Fruit fly (Drosophila melanogaster) whole organism, wandering third instar larva: ENCODE results near the gene CG31493.

ENCODE experiments used
- Abd-B ChIP-seq: fragments of >200 bp; optimal IDR thresholded peaks from 2 replicates; lab custom pipeline; 2017; ENCODE audit warnings: missing biosample characterization, missing genetic modification characterization
- CG32264 ChIP-seq: fragments of 200-800 bp; sonication (Bioruptor generic); optimal IDR thresholded peaks from 2 replicates; lab custom pipeline; 2016; ENCODE audit warnings: missing biosample characterization, missing genetic modification characterization
- CG9705 ChIP-seq: fragments of 200-800 bp; sonication (Bioruptor generic); optimal IDR thresholded peaks from 2 replicates; lab custom pipeline; 2018; ENCODE audit warnings: missing biosample characterization, mild to moderate bottlenecking, missing genetic modification characterization
- CrebA ChIP-seq: fragments of 200-800 bp; sonication (Bioruptor generic); optimal IDR thresholded peaks from 2 replicates; lab custom pipeline; 2016; ENCODE audit warnings: missing biosample characterization, mild to moderate bottlenecking, missing genetic modification characterization, borderline replicate concordance
- Dfd ChIP-seq: fragments of >200 bp; optimal IDR thresholded peaks from 2 replicates; lab custom pipeline; 2017; ENCODE audit warnings: missing biosample characterization, missing genetic modification characterization
- Dif ChIP-seq: fragments of 200-275, 200-300 bp; sonication (Bioruptor generic); optimal IDR thresholded peaks from 2 replicates; lab custom pipeline; 2018; ENCODE audit warnings: missing biosample characterization, missing genetic modification characterization; ENCODE audit not compliant: partially characterized antibody
- GATAd ChIP-seq: sonication (Bioruptor generic); optimal IDR thresholded peaks from 2 replicates; lab custom pipeline; 2016; ENCODE audit warnings: missing biosample characterization, missing genetic modification characterization
- HLH106 ChIP-seq: fragments of 200-800 bp; optimal IDR thresholded peaks from 3 replicates; lab custom pipeline; 2019; ENCODE audit warnings: missing biosample characterization, mild to moderate bottlenecking, missing genetic modification characterization, moderate library complexity
- Hnf4 ChIP-seq: fragments of 200-800 bp; sonication (Bioruptor generic); optimal IDR thresholded peaks from 2 replicates; lab custom pipeline; 2016; ENCODE audit warnings: missing biosample characterization, mild to moderate bottlenecking, missing genetic modification characterization
- Hr78 ChIP-seq: fragments of >200 bp; optimal IDR thresholded peaks from 2 replicates; lab custom pipeline; 2017; ENCODE audit warnings: missing biosample characterization, missing genetic modification characterization
- Hr83 ChIP-seq: fragments of 200-300 bp; sonication (Bioruptor generic); optimal IDR thresholded peaks from 2 replicates; lab custom pipeline; 2016; ENCODE audit warnings: missing biosample characterization, mild to moderate bottlenecking, missing genetic modification characterization, moderate library complexity; ENCODE audit not compliant: poor library complexity, severe bottlenecking
- Mio ChIP-seq: sonication (Bioruptor generic); optimal IDR thresholded peaks from 2 replicates; lab custom pipeline; 2016; ENCODE audit warnings: missing biosample characterization, missing genetic modification characterization
- Myc ChIP-seq: fragments of >200 bp; optimal IDR thresholded peaks from 2 replicates; lab custom pipeline; 2017
- N ChIP-seq: fragments of >200 bp; optimal IDR thresholded peaks from 2 replicates; lab custom pipeline; 2018; ENCODE audit warnings: missing biosample characterization, missing external identifiers, missing genetic modification characterization
- OdsH ChIP-seq: fragments of 200-800 bp; sonication (Bioruptor generic); optimal IDR thresholded peaks from 2 replicates; lab custom pipeline; 2016; ENCODE audit warnings: missing biosample characterization, mild to moderate bottlenecking, missing genetic modification characterization
- Rel ChIP-seq, 2 experiments: fragments of 200-800 bp; sonication (Bioruptor generic) in 1 of 2; optimal IDR thresholded peaks; 2 replicates in 1 of 2; 3 replicates in 1 of 2; lab custom pipeline; 2016 to 2019; ENCODE audit warnings: mild to moderate bottlenecking in 2 of 2, missing biosample characterization in 2 of 2, missing genetic modification characterization in 2 of 2, moderate library complexity in 1 of 2
- Sp1 ChIP-seq: fragments of 200-800 bp; sonication (Bioruptor generic); optimal IDR thresholded peaks from 3 replicates; lab custom pipeline; 2019; ENCODE audit warnings: missing biosample characterization, mild to moderate bottlenecking, missing genetic modification characterization, moderate library complexity
- Vsx2 ChIP-seq: fragments of 200-300, 225-300 bp; sonication (Bioruptor generic); optimal IDR thresholded peaks from 2 replicates; lab custom pipeline; 2018; ENCODE audit warnings: missing biosample characterization, missing genetic modification characterization; ENCODE audit not compliant: partially characterized antibody
- brk ChIP-seq: fragments of 200-800 bp; sonication (Bioruptor generic); optimal IDR thresholded peaks from 2 replicates; lab custom pipeline; 2016; ENCODE audit warnings: missing biosample characterization, mild to moderate bottlenecking, missing genetic modification characterization
- dl ChIP-seq, 2 experiments: fragments of 175-275, 200-275 bp in 1 of 2; fragments of 200-275 bp in 1 of 2; sonication (Bioruptor generic); optimal IDR thresholded peaks; lab custom pipeline; 2018; ENCODE audit warnings: mild to moderate bottlenecking in 2 of 2, missing biosample characterization in 2 of 2, missing genetic modification characterization in 2 of 2, moderate library complexity in 2 of 2; ENCODE audit not compliant: partially characterized antibody in 2 of 2, insufficient read depth in 1 of 2
- dmrt93B ChIP-seq: fragments of 200-800 bp; sonication (Bioruptor generic); optimal IDR thresholded peaks from 2 replicates; lab custom pipeline; 2018; ENCODE audit warnings: missing biosample characterization, mild to moderate bottlenecking, missing genetic modification characterization
- dsf ChIP-seq: sonication (Bioruptor generic); optimal IDR thresholded peaks from 2 replicates; lab custom pipeline; 2016; ENCODE audit warnings: missing biosample characterization, missing genetic modification characterization, borderline replicate concordance
- ey ChIP-seq: fragments of 200-800 bp; sonication (Bioruptor generic); optimal IDR thresholded peaks from 2 replicates; lab custom pipeline; 2016; ENCODE audit warnings: missing biosample characterization, missing genetic modification characterization
- foxo ChIP-seq, 2 experiments: fragments of 200-800 bp; sonication (Bioruptor generic); optimal IDR thresholded peaks; 2 replicates in 1 of 2; 3 replicates in 1 of 2; lab custom pipeline; 2016 to 2017; ENCODE audit warnings: missing biosample characterization in 2 of 2, missing genetic modification characterization in 2 of 2
- fru ChIP-seq: fragments of 200-800 bp; sonication (Bioruptor generic); optimal IDR thresholded peaks from 3 replicates; lab custom pipeline; 2016; ENCODE audit warnings: missing biosample characterization, mild to moderate bottlenecking, missing genetic modification characterization
- h ChIP-seq: fragments of 200-800 bp; sonication (Bioruptor generic); optimal IDR thresholded peaks from 3 replicates; lab custom pipeline; 2016; ENCODE audit warnings: missing biosample characterization, mild to moderate bottlenecking, missing genetic modification characterization
- jim ChIP-seq: fragments of 175-275, 200-325 bp; sonication (Bioruptor generic); optimal IDR thresholded peaks from 2 replicates; lab custom pipeline; 2016; ENCODE audit warnings: missing biosample characterization, mild to moderate bottlenecking, missing genetic modification characterization
- lola ChIP-seq: fragments of >200 bp; optimal IDR thresholded peaks from 2 replicates; lab custom pipeline; 2017; ENCODE audit warnings: missing biosample characterization, missing genetic modification characterization
- pan ChIP-seq: fragments of >200 bp; optimal IDR thresholded peaks from 2 replicates; lab custom pipeline; 2017
- psq ChIP-seq: fragments of 200-800 bp; sonication (Bioruptor generic); optimal IDR thresholded peaks from 3 replicates; lab custom pipeline; 2017; ENCODE audit warnings: missing biosample characterization, mild to moderate bottlenecking, missing genetic modification characterization, moderate library complexity
- rgr ChIP-seq: fragments of 200-800 bp; sonication (Bioruptor generic); optimal IDR thresholded peaks from 3 replicates; lab custom pipeline; 2016; ENCODE audit warnings: missing biosample characterization, mild to moderate bottlenecking, missing genetic modification characterization
- sage ChIP-seq: fragments of 200-800 bp; sonication (Bioruptor generic); optimal IDR thresholded peaks from 2 replicates; lab custom pipeline; 2016; ENCODE audit warnings: missing biosample characterization, mild to moderate bottlenecking, missing genetic modification characterization
- tai ChIP-seq: sonication (Bioruptor generic); optimal IDR thresholded peaks from 2 replicates; lab custom pipeline; 2016; ENCODE audit warnings: missing biosample characterization, missing genetic modification characterization
- usp ChIP-seq: fragments of >200 bp; optimal IDR thresholded peaks from 2 replicates; lab custom pipeline; 2017; ENCODE audit warnings: missing biosample characterization, missing genetic modification characterization
- woc ChIP-seq: sonication (Bioruptor generic); optimal IDR thresholded peaks from 2 replicates; lab custom pipeline; 2016; ENCODE audit warnings: missing biosample characterization, mild to moderate bottlenecking, missing genetic modification characterization

The CG31493 gene

dm6 chr3R:7131260-7131659, at the start of gene CG31493:
Gene CG31493, plus strand, starts transcription at chr3R:7131560.
- no peak for TF ChIP-seq Vsx2 (GFP tag; lab: Kevin White, UChicago)
- TF ChIP-seq lola (GFP tag; lab: Kevin White, UChicago) = no peak
- no peak for TF ChIP-seq CrebA (GFP tag; lab: Kevin White, UChicago)
- TF ChIP-seq sage = no peak
- no peak for TF ChIP-seq h (GFP tag; lab: Kevin White, UChicago)
- TF ChIP-seq N (GFP tag; lab: Kevin White, UChicago) = no peak
- no peak for TF ChIP-seq dsf (GFP tag; lab: Kevin White, UChicago)
- TF ChIP-seq dl (GFP tag; optimal IDR thresholded peaks at IDR 0.05; lab: Kevin White, UChicago; ENCODE audit: insufficient read depth in 1 of 2, partially characterized antibody in 2 of 2) = no peak
- TF ChIP-seq fru (GFP tag; lab: Kevin White, UChicago) = no peak
- TF ChIP-seq jim (GFP tag; lab: Kevin White, UChicago) = no peak
- TF ChIP-seq Dif (GFP tag; lab: Kevin White, UChicago) = no peak
- no peak for TF ChIP-seq Dfd (GFP tag; lab: Kevin White, UChicago)
- TF ChIP-seq pan (lab: Kevin White, UChicago) = no peak
- no peak for TF ChIP-seq Myc (lab: Kevin White, UChicago)

- TF ChIP-seq sage (peak; percentile 47), jim (GFP tag; lab: Kevin White, UChicago) (peak; percentile 28), Dif (GFP tag; lab: Kevin White, UChicago) (no peak), Hr83 (GFP tag; lab: Kevin White, UChicago) (peak; percentile 23), Mio (GFP tag; lab: Kevin White, UChicago) (peak; percentile 19), Abd-B (GFP tag; lab: Kevin White, UChicago) (no peak), h (GFP tag; lab: Kevin White, UChicago) (peak; percentile 30), fru (GFP tag; lab: Kevin White, UChicago) (peak; percentile 34), Hr78 (GFP tag; lab: Kevin White, UChicago) (no peak), rgr (GFP tag; lab: Kevin White, UChicago) (peak; percentile 19), lola (GFP tag; lab: Kevin White, UChicago) (no peak), Hnf4 (GFP tag; lab: Kevin White, UChicago) (peak; percentile 30), Myc (lab: Kevin White, UChicago) (no peak), pan (lab: Kevin White, UChicago) (no peak), OdsH (no peak), woc (GFP tag; lab: Kevin White, UChicago) (peak; percentile 60), HLH106 (peak; percentile 30), psq (GFP tag; lab: Kevin White, UChicago) (no peak), CG9705 (no peak), Sp1 (GFP tag; lab: Kevin White, UChicago) (peak; percentile 53), CG32264 (no peak), usp (GFP tag; lab: Kevin White, UChicago) (no peak), Rel (GFP tag; optimal IDR thresholded peaks at IDR 0.05; lab: Kevin White, UChicago) (no peak), Rel (tag; optimal IDR thresholded peaks at IDR 0.05; lab: Kevin White, UChicago) (peak; percentile 47), GATAd (GFP tag; lab: Kevin White, UChicago) (no peak), foxo (GFP tag; optimal IDR thresholded peaks at IDR 0.05; lab: Kevin White, UChicago) (peak in 1 of 2 experiments; percentile 20), tai (GFP tag; lab: Kevin White, UChicago) (no peak), Vsx2 (GFP tag; lab: Kevin White, UChicago) (no peak), brk (no peak), dmrt93B (no peak), ey (peak; percentile 11), N (GFP tag; lab: Kevin White, UChicago) (no peak), Dfd (GFP tag; lab: Kevin White, UChicago) (no peak)
Measured at dm6 chr3R:7081972-7082371, 49.4 kb upstream of the CG31493 start, which contains the start of gene Dpck. Gene Dpck, plus strand, starts transcription at chr3R:7082182.

DNA sequence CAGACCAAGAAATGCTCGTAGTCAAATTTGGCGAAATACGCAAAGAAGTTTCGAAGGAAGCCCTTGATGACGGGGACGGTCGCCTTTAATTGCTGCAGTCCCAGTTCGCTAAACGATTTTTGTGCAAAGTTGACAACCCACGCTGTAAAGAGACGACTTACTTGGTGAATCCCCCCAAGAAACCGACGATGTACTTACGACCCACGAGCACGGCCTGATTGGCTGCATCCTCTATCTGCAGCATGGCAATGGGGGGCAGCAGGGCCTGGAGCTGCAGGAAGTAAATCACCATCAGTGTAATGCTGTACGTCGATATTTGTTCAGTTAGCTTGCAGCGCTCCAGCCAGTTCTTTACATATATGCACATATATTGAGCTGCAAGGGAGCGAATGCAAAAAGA, 47.6 kb upstream of the CG31493 start:
- TF ChIP-seq CG32264 (no peak), Rel (GFP tag; optimal IDR thresholded peaks at IDR 0.05; lab: Kevin White, UChicago) (no peak), Rel (tag; optimal IDR thresholded peaks at IDR 0.05; lab: Kevin White, UChicago) (peak; percentile 91)
